Worm (Caenorhabditis elegans) whole organism, late embryonic: Measurements from ENCODE around the gene taf-13.

ENCODE experiments used
- C08G9.2 ChIP-seq: sonication (generic microtip); optimal IDR thresholded peaks from 2 replicates; lab custom pipeline; 2016; ENCODE audit warnings: mild to moderate bottlenecking, missing genetic modification characterization, moderate library complexity, missing compliant biosample characterization
- ceh-24 ChIP-seq: sonication (generic microtip); optimal IDR thresholded peaks from 2 replicates; lab custom pipeline; 2016; ENCODE audit warnings: mild to moderate bottlenecking, missing genetic modification characterization, missing compliant biosample characterization
- ceh-45 ChIP-seq: fragments of 200-800 bp; sonication (Bioruptor generic); IDR thresholded peaks from 2 replicates; pipeline ENCODE4 v1.3.6; 2022; ENCODE audit warnings: missing genetic modification reagents, missing genetic modification characterization, missing compliant biosample characterization
- elt-2 ChIP-seq: sonication (generic microtip); optimal IDR thresholded peaks from 2 replicates; lab custom pipeline; 2016; ENCODE audit warnings: missing genetic modification reagents, missing genetic modification characterization, missing compliant biosample characterization
- mec-3 ChIP-seq: sonication (generic microtip); optimal IDR thresholded peaks from 2 replicates; lab custom pipeline; 2016; ENCODE audit warnings: borderline replicate concordance, missing genetic modification characterization, missing compliant biosample characterization
- odd-2 ChIP-seq: sonication (generic microtip); optimal IDR thresholded peaks from 2 replicates; lab custom pipeline; 2017; ENCODE audit warnings: antibody characterized with exemption, mild to moderate bottlenecking, missing genetic modification characterization, missing compliant biosample characterization
- pha-4 ChIP-seq: fragments of 150-350 bp; optimal IDR thresholded peaks from 2 replicates; lab custom pipeline; 2018; ENCODE audit warnings: missing biosample characterization, missing genetic modification reagents, missing genetic modification characterization

ce11 chrII:10578843-10579430, 26.5 kb downstream of the taf-13 start, which contains the start of gene rpb-6:
- TF ChIP-seq C08G9.2 (tag; lab: Kevin White, UChicago) (no peak), elt-2 (tag; lab: Kevin White, UChicago) (no peak), pha-4 (tag; lab: Kevin White, UChicago) (no peak), ceh-45 (no peak), mec-3 (tag; lab: Kevin White, UChicago) (no peak), ceh-24 (tag; lab: Kevin White, UChicago) (no peak), odd-2 (tag; lab: Kevin White, UChicago) (no peak)
